Fruit fly (Drosophila melanogaster): Measurements from ENCODE around the gene CG12105.

The CG12105 gene

DNA sequence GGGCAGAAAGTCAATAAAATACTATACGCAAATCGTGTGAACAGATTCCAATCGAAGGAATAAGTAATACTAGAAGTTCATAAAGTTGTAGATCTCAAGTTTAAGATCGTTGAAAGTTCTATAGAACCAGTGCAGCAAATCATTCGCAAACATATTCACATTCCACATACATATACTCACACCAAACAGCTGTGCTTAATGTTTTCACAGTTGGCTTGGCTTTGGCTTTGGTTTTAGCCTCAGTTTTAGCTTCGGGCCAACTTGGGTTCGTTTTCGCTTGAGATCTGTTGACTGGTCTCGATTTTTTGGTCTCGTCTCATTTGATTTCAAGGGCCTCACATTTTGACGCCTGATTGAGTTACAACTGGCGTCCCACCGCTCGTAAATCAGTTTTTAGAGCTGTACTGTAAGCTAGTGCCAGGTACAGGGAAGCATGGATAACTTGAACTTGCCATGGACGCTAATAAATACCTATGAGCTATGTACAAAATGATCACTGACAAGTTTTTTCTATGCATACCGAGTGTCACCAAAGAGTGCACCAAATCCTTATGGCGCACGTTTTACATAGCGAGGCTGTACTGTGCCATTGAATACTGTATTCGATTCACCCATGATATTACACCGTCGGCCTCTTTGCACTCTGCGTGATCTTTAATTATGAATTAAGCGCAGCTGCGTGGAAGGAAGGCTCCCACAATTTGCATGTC lies 28.3 kb downstream of the CG12105 start (continued):
- TF ChIP-seq Dref (GFP tag; IDR thresholded peaks at IDR 0.05) (peak; percentile 33; the same call in 1 of the 2 replicates), Hmx (GFP tag; optimal IDR thresholded peaks at IDR 0.05) (no peak), CG12155 (GFP tag; optimal IDR thresholded peaks at IDR 0.05) (peak; percentile 77), slou (GFP tag; optimal IDR thresholded peaks at IDR 0.05) (peak; percentile 64), MESR4 (GFP tag; optimal IDR thresholded peaks at IDR 0.05) (no peak), hb (GFP tag; IDR thresholded peaks at IDR 0.05; ENCODE audit: partially characterized antibody) (no peak), CG8944 (GFP tag; optimal IDR thresholded peaks at IDR 0.05) (peak; percentile 76), NC2β (GFP tag; optimal IDR thresholded peaks at IDR 0.05) (peak; percentile 45), CG10543 (GFP tag; optimal IDR thresholded peaks at IDR 0.05) (peak; percentile 59), insv (GFP tag; optimal IDR thresholded peaks at IDR 0.05) (no peak), eve (GFP tag; optimal IDR thresholded peaks at IDR 0.05) (no peak), Lpt (GFP tag; optimal IDR thresholded peaks at IDR 0.05) (no peak), ftz-f1 (GFP tag; optimal IDR thresholded peaks at IDR 0.05) (no peak), CrebB (tag; optimal IDR thresholded peaks at IDR 0.05) (peak; percentile 50), vvl (GFP tag; IDR thresholded peaks at IDR 0.05) (peak; percentile 79), da (GFP tag; optimal IDR thresholded peaks at IDR 0.05) (peak; percentile 24), CG9727 (GFP tag; optimal IDR thresholded peaks at IDR 0.05) (peak; percentile 69), CG14050 (GFP tag; IDR thresholded peaks at IDR 0.05) (peak; percentile 69), cato (GFP tag; optimal IDR thresholded peaks at IDR 0.05; ENCODE audit: borderline replicate concordance) (peak; percentile 12), CG16779 (GFP tag; IDR thresholded peaks at IDR 0.05) (peak; percentile 89), CG15073 (GFP tag; optimal IDR thresholded peaks at IDR 0.05) (no peak), odd (GFP tag; optimal IDR thresholded peaks at IDR 0.05) (peak; percentile 46), tx (GFP tag; optimal IDR thresholded peaks at IDR 0.05) (peak; percentile 77), Aef1 (GFP tag; IDR thresholded peaks at IDR 0.05) (peak; percentile 90), CG4424 (GFP tag; optimal IDR thresholded peaks at IDR 0.05) (peak; percentile 80), CG14965 (GFP tag; optimal IDR thresholded peaks at IDR 0.05; ENCODE audit: borderline replicate concordance) (peak; percentile 55), z (GFP tag; IDR thresholded peaks at IDR 0.05) (peak; percentile 72; the same call in 2 of the 3 replicates), Lim3 (GFP tag; IDR thresholded peaks at IDR 0.05) (peak; percentile 48; the same call in 1 of the 2 replicates), sc (optimal IDR thresholded peaks at IDR 0.05) (no peak), sc (GFP tag; optimal IDR thresholded peaks at IDR 0.05) (no peak), CG13894 (tag; optimal IDR thresholded peaks at IDR 0.05) (peak; percentile 57), CG10959 (GFP tag; IDR thresholded peaks at IDR 0.05) (peak; percentile 76), CG8765 (GFP tag; IDR thresholded peaks at IDR 0.05) (peak; percentile 60; the same call in 1 of the 2 replicates), CG33213 (GFP tag; optimal IDR thresholded peaks at IDR 0.05) (peak; percentile 69), CG11398 (GFP tag; optimal IDR thresholded peaks at IDR 0.05) (peak; percentile 74), ewg (GFP tag; optimal IDR thresholded peaks at IDR 0.05) (peak; percentile 41), CG8478 (optimal IDR thresholded peaks at IDR 0.05) (no peak), Opbp (GFP tag; IDR thresholded peaks at IDR 0.05; ENCODE audit: partially characterized antibody) (no peak), wdn (GFP tag; IDR thresholded peaks at IDR 0.05) (peak; percentile 77), CG5245 (GFP tag; optimal IDR thresholded peaks at IDR 0.05) (peak; percentile 91), h (optimal IDR thresholded peaks at IDR 0.05) (no peak), CG14014 (GFP tag; IDR thresholded peaks at IDR 0.05) (peak; percentile 94), CG7357 (GFP tag; IDR thresholded peaks at IDR 0.05) (peak; percentile 72), lilli (GFP tag; optimal IDR thresholded peaks at IDR 0.05) (peak; percentile 82), vnd (GFP tag; IDR thresholded peaks at IDR 0.05; ENCODE audit: partially characterized antibody) (no peak), Mrtf (GFP tag; IDR thresholded peaks at IDR 0.05) (peak; percentile 92), CG10321 (GFP tag; IDR thresholded peaks at IDR 0.05) (peak; percentile 64), chinmo (GFP tag; IDR thresholded peaks at IDR 0.05; ENCODE audit: partially characterized antibody) (peak; percentile 53; the same call in 1 of the 4 replicates), CG17802 (tag; optimal IDR thresholded peaks at IDR 0.05) (peak; percentile 56), NfI (GFP tag; optimal IDR thresholded peaks at IDR 0.05) (peak; percentile 74), dysf (GFP tag; IDR thresholded peaks at IDR 0.05) (peak; percentile 94)
